Worm (Caenorhabditis elegans) whole organism, L4/young adult: ENCODE measurements around the gene srx-3.

Source experiments
- W03F9.2 ChIP-seq: fragments of 150-350 bp; optimal IDR thresholded peaks from 2 replicates; lab custom pipeline; 2014; ENCODE audit warnings: missing biosample characterization, missing genetic modification characterization
- dao-5 ChIP-seq: sonication (generic microtip); optimal IDR thresholded peaks from 2 replicates; lab custom pipeline; 2016; ENCODE audit warnings: missing genotype, missing genetic modification characterization, moderate library complexity, missing compliant biosample characterization
- him-1 ChIP-seq: sonication (generic microtip); optimal IDR thresholded peaks from 2 replicates; lab custom pipeline; 2016; ENCODE audit warnings: missing genotype, missing genetic modification reagents, missing genetic modification characterization, missing compliant biosample characterization

Gene srx-3

ce11 chrV:9033267-9033666 lies 27.9 kb downstream of the srx-3 start, which contains the start of gene C25E10.4:
Gene C25E10.4 (plus strand): TSS chrV:9033567.
- TF ChIP-seq him-1 (tag; lab: Kevin White, UChicago) (no peak), W03F9.2 (tag; lab: Kevin White, UChicago) (no peak), dao-5 (tag; lab: Kevin White, UChicago) (no peak)

DNA sequence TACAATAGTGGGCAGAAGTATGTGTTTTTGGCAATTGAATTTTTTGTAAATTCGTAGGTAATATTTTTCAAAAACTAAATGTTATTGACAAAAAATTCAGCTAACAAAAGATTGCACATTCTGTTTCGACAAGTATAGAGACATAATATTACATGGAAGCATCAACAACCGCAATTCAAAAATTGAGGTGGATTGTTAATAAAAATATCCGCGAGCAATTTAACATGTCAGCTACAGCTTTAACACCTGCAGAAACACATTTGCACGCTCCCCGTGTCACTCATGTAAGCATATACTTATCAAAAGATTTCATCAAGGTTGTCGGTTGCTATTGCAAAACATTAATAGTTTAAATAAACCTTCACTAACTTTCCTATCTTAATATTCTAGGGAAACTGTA lies 30.3 kb downstream of the srx-3 start, which contains the start of gene srsx-34:
TSS of gene srsx-34 (plus strand) at position 301 of the 400 bp plus-strand sequence.
- TF ChIP-seq him-1 (tag; lab: Kevin White, UChicago) = no peak
- no peak for TF ChIP-seq W03F9.2 (tag; lab: Kevin White, UChicago)
- TF ChIP-seq dao-5 (tag; lab: Kevin White, UChicago) = no peak

ce11 chrV:9041030-9041429 lies 35.7 kb downstream of the srx-3 start, which contains the start of gene cyp-33B1:
Gene cyp-33B1 (plus strand): TSS chrV:9041330.
- TF ChIP-seq him-1 (tag; lab: Kevin White, UChicago) (no peak), dao-5 (tag; lab: Kevin White, UChicago) (no peak)

DNA sequence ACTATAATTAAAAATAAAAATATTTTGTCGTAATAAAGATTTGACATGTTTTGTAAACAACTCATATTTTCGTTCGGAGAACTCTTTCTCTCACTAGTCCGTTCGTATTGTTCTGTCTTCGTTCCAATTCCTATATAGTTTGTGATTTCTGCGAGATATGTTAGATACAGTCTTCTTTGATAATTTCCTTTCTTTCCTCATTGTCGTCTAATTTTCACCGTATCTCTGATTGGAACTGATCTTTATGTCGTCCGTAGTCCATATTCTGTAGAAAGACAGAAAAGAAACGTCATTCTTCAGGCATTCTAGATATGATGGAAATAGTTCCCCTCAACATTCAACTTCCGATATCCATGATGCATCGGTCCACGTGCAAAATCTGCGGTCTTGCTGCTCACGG lies 39.5 kb downstream of the srx-3 start, which contains the start of gene nhr-30:
TSS of gene nhr-30 (plus strand) at position 301 of the 400 bp plus-strand sequence.
- TF ChIP-seq him-1 (tag; lab: Kevin White, UChicago) = no peak
- no peak for TF ChIP-seq W03F9.2 (tag; lab: Kevin White, UChicago)
- no peak for TF ChIP-seq dao-5 (tag; lab: Kevin White, UChicago)

ce11 chrV:9047555-9048049 lies 42.3 kb downstream of the srx-3 start, which contains the start of gene C25E10.17:
Gene C25E10.17 (minus strand): TSS chrV:9047605.
- TF ChIP-seq dao-5 (tag; lab: Kevin White, UChicago) (no peak), W03F9.2 (tag; lab: Kevin White, UChicago) (no peak), him-1 (tag; lab: Kevin White, UChicago) (no peak)

ce11 chrV:9049271-9049670 lies 43.9 kb downstream of the srx-3 start:
- no peak for TF ChIP-seq W03F9.2 (tag; lab: Kevin White, UChicago)
- no peak for TF ChIP-seq him-1 (tag; lab: Kevin White, UChicago)
- no peak for TF ChIP-seq dao-5 (tag; lab: Kevin White, UChicago)

DNA sequence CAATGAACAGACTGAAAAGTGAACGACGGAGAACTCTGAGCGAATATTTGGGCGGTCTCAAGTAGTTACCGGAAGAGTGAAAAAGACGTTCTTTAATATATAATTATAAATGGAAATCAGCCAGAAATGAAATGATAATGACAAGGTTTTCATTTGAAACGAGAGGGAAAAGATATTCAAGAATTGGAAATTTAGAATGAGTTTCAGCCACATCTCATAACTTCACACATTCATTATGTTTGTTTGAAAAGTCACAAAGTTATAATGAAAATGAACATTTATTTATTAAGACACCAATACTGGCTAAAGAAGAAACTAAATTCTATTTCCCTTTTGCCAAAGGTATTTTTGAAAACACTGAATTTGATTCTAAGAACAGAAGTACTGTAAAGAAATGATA lies 45.8 kb downstream of the srx-3 start, which contains the start of gene C25E10.7:
TSS of gene C25E10.7 (minus strand) at position 101 of the 400 bp plus-strand sequence.
- TF ChIP-seq W03F9.2 (tag; lab: Kevin White, UChicago) (no peak), dao-5 (tag; lab: Kevin White, UChicago) (no peak), him-1 (tag; lab: Kevin White, UChicago) (no peak)

DNA sequence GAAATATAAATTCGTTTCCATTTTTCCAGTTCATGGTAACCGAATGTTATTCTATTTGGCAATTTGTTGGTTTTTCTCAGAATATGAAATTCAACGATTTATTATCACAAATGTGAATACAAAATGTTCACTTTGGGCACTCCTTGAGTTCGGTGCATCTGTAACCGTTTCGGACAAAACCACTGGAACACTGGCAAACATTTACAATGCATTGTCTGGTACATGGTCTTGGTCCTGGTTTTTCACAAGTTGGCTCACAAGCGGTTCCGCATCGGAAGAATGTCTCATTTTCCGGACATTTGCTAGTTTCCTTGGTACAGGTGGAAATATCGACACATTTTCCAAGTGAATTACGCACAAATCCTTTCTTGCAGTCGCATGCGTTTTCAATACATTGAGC lies 47.9 kb downstream of the srx-3 start:
- no peak for TF ChIP-seq dao-5 (tag; lab: Kevin White, UChicago)
- no peak for TF ChIP-seq W03F9.2 (tag; lab: Kevin White, UChicago)
- TF ChIP-seq him-1 (tag; lab: Kevin White, UChicago) = no peak

DNA sequence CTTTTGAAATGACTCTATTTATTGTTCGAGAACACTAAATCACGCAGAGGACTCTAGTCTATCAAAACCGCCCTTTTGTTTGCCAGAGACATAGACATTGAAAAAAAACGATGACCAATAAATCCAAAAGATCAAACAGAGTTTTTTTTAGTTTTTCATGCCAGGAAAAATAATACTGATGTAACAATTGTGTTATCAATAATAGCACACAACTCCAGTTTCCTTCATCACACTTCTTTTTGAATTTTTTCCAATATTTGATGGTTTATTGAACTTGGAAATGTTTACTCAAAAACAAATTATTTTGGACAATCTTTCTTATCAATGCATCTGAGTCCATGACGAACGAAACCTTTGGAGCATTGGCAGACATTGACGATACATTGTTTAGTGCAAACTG lies 48.6 kb downstream of the srx-3 start, which contains the start of gene C25E10.8:
TSS of gene C25E10.8 (minus strand) at position 101 of the 400 bp plus-strand sequence.
- TF ChIP-seq W03F9.2 (tag; lab: Kevin White, UChicago) (no peak), him-1 (tag; lab: Kevin White, UChicago) (no peak), dao-5 (tag; lab: Kevin White, UChicago) (no peak)

DNA sequence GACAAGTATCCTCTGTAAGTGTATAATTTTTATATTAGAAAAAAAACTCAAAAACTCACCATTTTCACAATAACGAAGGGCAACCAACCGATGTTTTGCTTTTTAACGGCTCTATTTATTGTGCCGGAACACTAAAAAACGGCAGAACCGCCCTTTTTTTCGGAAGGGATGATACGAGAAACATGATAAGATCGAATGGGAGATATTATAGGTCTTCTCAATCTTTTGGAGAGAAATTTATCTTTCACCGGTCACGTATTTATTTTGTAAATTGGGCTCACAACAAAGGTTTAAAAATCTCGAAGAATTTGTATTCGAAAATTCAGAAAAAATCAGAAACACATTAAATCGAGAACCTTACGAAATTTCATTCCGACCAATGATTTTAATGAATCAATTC lies 49.4 kb downstream of the srx-3 start, which contains the start of gene swm-1:
TSS of gene swm-1 (minus strand) at position 101 of the 400 bp plus-strand sequence.
- no peak for TF ChIP-seq W03F9.2 (tag; lab: Kevin White, UChicago)
- no peak for TF ChIP-seq dao-5 (tag; lab: Kevin White, UChicago)
- no peak for TF ChIP-seq him-1 (tag; lab: Kevin White, UChicago)

DNA sequence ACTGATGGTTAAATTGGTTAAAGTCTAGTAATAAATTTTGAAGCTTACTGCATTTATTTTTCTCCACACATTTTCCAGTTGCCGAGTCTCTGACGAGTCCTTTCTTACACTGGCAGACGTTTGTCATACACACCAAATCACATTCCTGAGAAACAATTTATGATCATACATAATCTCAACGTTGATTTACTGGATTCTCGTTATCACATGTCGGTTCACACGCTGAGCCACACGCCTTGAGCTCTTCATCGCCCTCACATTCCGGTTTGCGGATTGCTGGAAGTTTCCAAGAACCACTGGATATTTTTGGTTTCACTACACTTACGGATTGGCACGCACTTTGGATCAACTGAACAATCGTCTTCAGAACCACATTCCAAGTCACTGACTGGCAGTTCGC lies 50.3 kb downstream of the srx-3 start:
- TF ChIP-seq W03F9.2 (tag; lab: Kevin White, UChicago) (no peak), him-1 (tag; lab: Kevin White, UChicago) (no peak), dao-5 (tag; lab: Kevin White, UChicago) (no peak)

DNA sequence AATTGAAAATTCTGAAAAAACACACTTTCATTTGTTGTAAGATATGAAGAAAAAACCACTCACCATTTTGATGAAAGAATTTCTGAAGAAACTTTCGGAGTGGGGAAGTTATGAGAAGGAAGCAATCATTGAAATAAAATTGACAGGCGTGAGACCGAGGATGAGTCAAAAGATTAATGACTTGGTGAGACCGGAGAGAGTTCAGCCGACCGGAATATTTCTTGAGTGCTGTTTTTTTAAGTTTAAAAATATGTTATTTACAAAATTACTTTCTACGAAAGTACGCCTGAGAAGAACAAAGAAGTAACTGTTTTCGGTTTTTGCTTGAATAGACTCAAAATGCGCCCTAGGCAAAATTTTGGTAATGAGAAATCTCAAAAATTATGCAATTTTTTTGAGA lies 50.9 kb downstream of the srx-3 start, which contains the start of gene C25E10.10:
TSS of gene C25E10.10 (minus strand) at position 101 of the 400 bp plus-strand sequence.
- TF ChIP-seq him-1 (tag; lab: Kevin White, UChicago) (no peak), dao-5 (tag; lab: Kevin White, UChicago) (no peak), W03F9.2 (tag; lab: Kevin White, UChicago) (no peak)
